Fruit fly (Drosophila melanogaster) whole organism, embryonic: ENCODE data around the gene CG31204.
A peak's percentile ranks its signal among the peaks of the same experiment; 100 is the strongest.

Experiments
- Abd-B ChIP-seq: fragments of 200-800 bp; sonication (Bioruptor generic); optimal IDR thresholded peaks from 2 replicates; lab custom pipeline; 2018; ENCODE audit warnings: missing biosample characterization, mild to moderate bottlenecking, missing genetic modification characterization, moderate library complexity
- Aef1 ChIP-seq: fragments of 200-800 bp; sonication (Bioruptor generic); IDR thresholded peaks from 3 replicates; pipeline ENCODE4 v1.3.6; 2022; ENCODE audit warnings: missing biosample characterization, missing genetic modification characterization
- Atf6 ChIP-seq: fragments of 200-800 bp; sonication (Bioruptor generic); IDR thresholded peaks from 2 replicates; pipeline ENCODE4 v1.3.6; 2022; ENCODE audit warnings: missing biosample characterization, missing genetic modification characterization
- Blimp-1 ChIP-seq: fragments of 200-800 bp; sonication (Bioruptor generic); optimal IDR thresholded peaks from 3 replicates; lab custom pipeline; 2018; ENCODE audit warnings: missing biosample characterization, missing genetic modification characterization, mild to moderate bottlenecking, moderate library complexity, missing genetic modification reagents
- CG1024 ChIP-seq: fragments of 200-800 bp; sonication (Bioruptor generic); IDR thresholded peaks from 2 replicates; pipeline ENCODE4 v1.3.6; 2022; ENCODE audit warnings: missing biosample characterization, missing genetic modification characterization
- CG10565 ChIP-seq: fragments of 200-800 bp; sonication (Bioruptor generic); optimal IDR thresholded peaks from 3 replicates; lab custom pipeline; 2016; ENCODE audit warnings: missing biosample characterization, mild to moderate bottlenecking, missing genetic modification characterization
- CG12104 ChIP-seq: fragments of 200-800 bp; sonication (Bioruptor generic); optimal IDR thresholded peaks from 3 replicates; lab custom pipeline; 2016; ENCODE audit warnings: missing biosample characterization, missing genetic modification characterization
- CG13775 ChIP-seq: fragments of 200-800 bp; sonication (Bioruptor generic); optimal IDR thresholded peaks from 3 replicates; lab custom pipeline; 2017; ENCODE audit warnings: missing biosample characterization, mild to moderate bottlenecking, missing genetic modification characterization
- CG15269 ChIP-seq: fragments of 200-800 bp; sonication (Bioruptor generic); optimal IDR thresholded peaks from 2 replicates; lab custom pipeline; 2018; ENCODE audit warnings: missing biosample characterization, mild to moderate bottlenecking, missing genetic modification characterization, moderate library complexity
- CG1602 ChIP-seq: fragments of 200-800 bp; sonication (Bioruptor generic); optimal IDR thresholded peaks from 3 replicates; lab custom pipeline; 2016; ENCODE audit warnings: missing biosample characterization, missing genetic modification characterization
- CG17186 ChIP-seq: fragments of 200-800 bp; sonication (Bioruptor generic); optimal IDR thresholded peaks from 3 replicates; lab custom pipeline; 2017; ENCODE audit warnings: missing biosample characterization, missing genetic modification reagents, missing genetic modification characterization
- CG17361 ChIP-seq: fragments of 200-800 bp; sonication (Bioruptor generic); IDR thresholded peaks from 3 replicates; pipeline ENCODE4 v1.3.6; 2022; ENCODE audit warnings: missing biosample characterization, missing genetic modification characterization
- CG17568 ChIP-seq: fragments of 200-800 bp; sonication (Bioruptor generic); optimal IDR thresholded peaks from 2 replicates; lab custom pipeline; 2018; ENCODE audit warnings: missing biosample characterization, mild to moderate bottlenecking, missing genetic modification characterization, moderate library complexity
- CG17912 ChIP-seq: fragments of 200-800 bp; sonication (Bioruptor generic); optimal IDR thresholded peaks from 2 replicates; lab custom pipeline; 2018; ENCODE audit warnings: missing biosample characterization, mild to moderate bottlenecking, missing genetic modification characterization
- CG2116 ChIP-seq: fragments of 200-800 bp; sonication (Bioruptor generic); optimal IDR thresholded peaks from 3 replicates; lab custom pipeline; 2018; ENCODE audit warnings: missing biosample characterization, mild to moderate bottlenecking, missing genetic modification characterization
- CG2199 ChIP-seq: fragments of 200-800 bp; sonication (Bioruptor generic); IDR thresholded peaks from 3 replicates; pipeline ENCODE4 v1.3.6; 2022; ENCODE audit warnings: missing biosample characterization, missing genetic modification characterization
- CG31388 ChIP-seq: fragments of 200-800 bp; sonication (Bioruptor generic); optimal IDR thresholded peaks from 2 replicates; lab custom pipeline; 2016; ENCODE audit warnings: missing biosample characterization, missing genetic modification characterization
- CG32532 ChIP-seq: fragments of 200-800 bp; sonication (Bioruptor generic); IDR thresholded peaks from 2 replicates; pipeline ENCODE4 v1.3.6; 2022; ENCODE audit warnings: missing biosample characterization, missing genetic modification characterization
- CG3281 ChIP-seq: fragments of 200-800 bp; sonication (Bioruptor generic); optimal IDR thresholded peaks from 3 replicates; lab custom pipeline; 2017; ENCODE audit warnings: missing biosample characterization, mild to moderate bottlenecking, missing genetic modification characterization
- CG33557 ChIP-seq: fragments of 200-800 bp; sonication (Bioruptor generic); optimal IDR thresholded peaks from 2 replicates; lab custom pipeline; 2019; ENCODE audit warnings: missing biosample characterization, mild to moderate bottlenecking, missing genetic modification characterization, moderate library complexity
- CG3995 ChIP-seq: fragments of 200-800 bp; sonication (Bioruptor generic); optimal IDR thresholded peaks from 3 replicates; lab custom pipeline; 2016; ENCODE audit warnings: missing biosample characterization, missing genetic modification characterization
- CG4328 ChIP-seq: fragments of 200-800 bp; sonication (Bioruptor generic); optimal IDR thresholded peaks from 3 replicates; lab custom pipeline; 2017; ENCODE audit warnings: missing biosample characterization, missing genetic modification reagents, missing genetic modification characterization
- CG4820 ChIP-seq: fragments of 200-800 bp; sonication (Bioruptor generic); optimal IDR thresholded peaks from 3 replicates; lab custom pipeline; 2016; ENCODE audit warnings: missing biosample characterization, missing genetic modification characterization
- CG9727 ChIP-seq: fragments of 200-800 bp; sonication (Bioruptor generic); optimal IDR thresholded peaks from 3 replicates; lab custom pipeline; 2017; ENCODE audit warnings: missing biosample characterization, mild to moderate bottlenecking, missing genetic modification characterization
- Dfd ChIP-seq, 2 experiments: fragments of >200 bp; optimal IDR thresholded peaks; 2 replicates each; lab custom pipeline; 2017; ENCODE audit warnings: missing biosample characterization in 2 of 2, missing genetic modification characterization in 2 of 2
- Ets97D ChIP-seq: fragments of 200-800 bp; sonication (Bioruptor generic); optimal IDR thresholded peaks from 3 replicates; lab custom pipeline; 2016; ENCODE audit warnings: missing biosample characterization, missing genetic modification characterization
- HLH3B ChIP-seq: fragments of 200-800 bp; sonication (Bioruptor generic); IDR thresholded peaks from 2 replicates; pipeline ENCODE4 v1.3.6; 2022; ENCODE audit warnings: missing biosample characterization, missing genetic modification characterization
- HLHmδ ChIP-seq: fragments of 200-800 bp; sonication (Bioruptor generic); optimal IDR thresholded peaks from 2 replicates; lab custom pipeline; 2018; ENCODE audit warnings: missing biosample characterization, mild to moderate bottlenecking, missing genetic modification characterization, moderate library complexity
- HmgZ ChIP-seq: fragments of 200-800 bp; sonication (Bioruptor generic); optimal IDR thresholded peaks from 2 replicates; lab custom pipeline; 2018; ENCODE audit warnings: missing biosample characterization, mild to moderate bottlenecking, missing genetic modification characterization
- NFAT ChIP-seq: fragments of 200-800 bp; sonication (Bioruptor generic); IDR thresholded peaks from 2 replicates; pipeline ENCODE4 v1.3.6; 2022; ENCODE audit warnings: missing biosample characterization, missing genetic modification characterization
- Sry-β ChIP-seq: fragments of 200-800 bp; sonication (Bioruptor generic); optimal IDR thresholded peaks from 2 replicates; lab custom pipeline; 2018; ENCODE audit warnings: missing biosample characterization, mild to moderate bottlenecking, missing genetic modification characterization, moderate library complexity
- Usf ChIP-seq: fragments of 200-800 bp; sonication (Bioruptor generic); optimal IDR thresholded peaks from 2 replicates; lab custom pipeline; 2017; ENCODE audit warnings: missing genotype, missing biosample characterization, missing genetic modification characterization
- abd-A ChIP-seq: fragments of 200-800 bp; sonication (Bioruptor generic); optimal IDR thresholded peaks from 3 replicates; lab custom pipeline; 2019; ENCODE audit warnings: missing biosample characterization, mild to moderate bottlenecking, missing genetic modification characterization, moderate library complexity
- ap ChIP-seq: fragments of 200-800 bp; sonication (Bioruptor generic); IDR thresholded peaks from 2 replicates; pipeline ENCODE4 v1.3.6; 2022; ENCODE audit warnings: missing biosample characterization, missing genetic modification characterization
- ara ChIP-seq: fragments of 200-800 bp; sonication (Bioruptor generic); IDR thresholded peaks from 2 replicates; pipeline ENCODE4 v1.3.6; 2022; ENCODE audit warnings: missing biosample characterization, missing genetic modification characterization
- ash1 ChIP-seq: fragments of 200-800 bp; sonication (Bioruptor generic); optimal IDR thresholded peaks from 2 replicates; lab custom pipeline; 2018; ENCODE audit warnings: missing biosample characterization, mild to moderate bottlenecking, missing genetic modification characterization
- bbx ChIP-seq: fragments of 200-800 bp; sonication (Bioruptor generic); IDR thresholded peaks from 2 replicates; pipeline ENCODE4 v1.3.6; 2022; ENCODE audit warnings: missing biosample characterization, missing genetic modification characterization; ENCODE audit not compliant: partially characterized antibody
- bsh ChIP-seq, 2 experiments: fragments of 200-800 bp; sonication (Bioruptor generic); optimal IDR thresholded peaks; 2 replicates each; lab custom pipeline; 2017 to 2018; ENCODE audit warnings: mild to moderate bottlenecking in 2 of 2, missing biosample characterization in 2 of 2, missing genetic modification characterization in 2 of 2, moderate library complexity in 1 of 2
- dimm ChIP-seq: fragments of 200-800 bp; sonication (Bioruptor generic); IDR thresholded peaks from 2 replicates; pipeline ENCODE4 v1.3.6; 2022; ENCODE audit warnings: missing biosample characterization, missing genetic modification characterization
- h ChIP-seq: fragments of >200 bp; optimal IDR thresholded peaks from 2 replicates; lab custom pipeline; 2017
- ham ChIP-seq: fragments of 200-800 bp; sonication (Bioruptor generic); IDR thresholded peaks from 2 replicates; pipeline ENCODE4 v1.3.6; 2022; ENCODE audit warnings: missing biosample characterization, missing genetic modification characterization
- repo ChIP-seq: fragments of 200-800 bp; sonication (Bioruptor generic); optimal IDR thresholded peaks from 2 replicates; lab custom pipeline; 2016; ENCODE audit warnings: missing biosample characterization, missing genetic modification characterization
- sc ChIP-seq, 3 experiments: fragments of >200 bp in 2 of 3; fragments of 200-800 bp in 1 of 3; sonication (Bioruptor generic) in 1 of 3; optimal IDR thresholded peaks; 2 replicates in 2 of 3; 3 replicates in 1 of 3; lab custom pipeline; 2017; ENCODE audit warnings: mild to moderate bottlenecking in 1 of 3, missing biosample characterization in 1 of 3, missing genetic modification characterization in 1 of 3, missing genetic modification reagents in 1 of 3
- ssp ChIP-seq: fragments of 200-800 bp; sonication (Bioruptor generic); IDR thresholded peaks from 2 replicates; pipeline ENCODE4 v1.3.6; 2022; ENCODE audit warnings: missing biosample characterization, missing genetic modification characterization
- stc ChIP-seq: fragments of 200-800 bp; sonication (Bioruptor generic); IDR thresholded peaks from 2 replicates; pipeline ENCODE4 v1.3.6; 2022; ENCODE audit warnings: missing biosample characterization, missing genetic modification characterization
- tll ChIP-seq, 2 experiments: fragments of 200-800 bp in 1 of 2; fragments of >200 bp in 1 of 2; sonication (Bioruptor generic) in 1 of 2; optimal IDR thresholded peaks; 2 replicates each; lab custom pipeline; 2017 to 2019; ENCODE audit warnings: missing biosample characterization in 2 of 2, missing genetic modification characterization in 2 of 2, mild to moderate bottlenecking in 1 of 2, moderate library complexity in 1 of 2
- unc-4 ChIP-seq: fragments of 200-800 bp; sonication (Bioruptor generic); IDR thresholded peaks from 2 replicates; pipeline ENCODE4 v1.3.6; 2022; ENCODE audit warnings: missing biosample characterization, missing genetic modification characterization; ENCODE audit not compliant: partially characterized antibody
- wdn ChIP-seq: fragments of 200-800 bp; sonication (Bioruptor generic); IDR thresholded peaks from 2 replicates; pipeline ENCODE4 v1.3.6; 2022; ENCODE audit warnings: missing biosample characterization, missing genetic modification characterization
- wek ChIP-seq: fragments of 200-800 bp; sonication (Bioruptor generic); optimal IDR thresholded peaks from 3 replicates; lab custom pipeline; 2018; ENCODE audit warnings: missing biosample characterization, mild to moderate bottlenecking, missing genetic modification characterization, moderate library complexity

The CG31204 gene

dm6 chr3R:31395222-31395831 lies 2.0 kb upstream of the CG31204 start, which contains the start of the genes Ugt35D1 and Gcn2 (continued):
- peak; percentile 57 for TF ChIP-seq wek (GFP tag; lab: Kevin White, UChicago)
- TF ChIP-seq CG4820 = peak; percentile 25
- peak; percentile 28 for TF ChIP-seq CG17912 (GFP tag; lab: Kevin White, UChicago)
- TF ChIP-seq Blimp-1 (GFP tag; lab: Kevin White, UChicago) = peak; percentile 65
- TF ChIP-seq CG12104 (GFP tag; lab: Kevin White, UChicago) = peak; percentile 53
- TF ChIP-seq ara (GFP tag; lab: Robert Waterston, UW) = peak; percentile 84
- TF ChIP-seq NFAT (GFP tag; lab: Robert Waterston, UW) = no peak
- no peak for TF ChIP-seq sc (optimal IDR thresholded peaks at IDR 0.05; lab: Kevin White, UChicago)
- peak; percentile 44 for TF ChIP-seq sc (GFP tag; optimal IDR thresholded peaks at IDR 0.05; lab: Kevin White, UChicago)
- no peak for TF ChIP-seq h (lab: Kevin White, UChicago)
- TF ChIP-seq Sry-β (GFP tag; lab: Kevin White, UChicago) = peak; percentile 41
- TF ChIP-seq HLH3B (GFP tag; lab: Robert Waterston, UW) = peak; percentile 40; the same call in 1 of the 2 replicates
- no peak for TF ChIP-seq abd-A (tag; lab: Kevin White, UChicago)
- no peak for TF ChIP-seq ash1 (GFP tag; lab: Kevin White, UChicago)
- peak; percentile 58 for TF ChIP-seq bbx (GFP tag; lab: Robert Waterston, UW)
- TF ChIP-seq Dfd (GFP tag; optimal IDR thresholded peaks at IDR 0.05; lab: Kevin White, UChicago) = no peak
- TF ChIP-seq CG9727 (GFP tag; lab: Kevin White, UChicago) = peak; percentile 77
- peak; percentile 40 for TF ChIP-seq CG4328 (GFP tag; lab: Kevin White, UChicago)
- no peak for TF ChIP-seq CG3995 (GFP tag; lab: Kevin White, UChicago)
- TF ChIP-seq CG1024 (GFP tag; lab: Robert Waterston, UW) = peak; percentile 74; the same call in 1 of the 2 replicates
- TF ChIP-seq CG15269 (tag; lab: Kevin White, UChicago) = no peak
- no peak for TF ChIP-seq ap (GFP tag; lab: Robert Waterston, UW)
- no peak for TF ChIP-seq Usf (GFP tag; lab: Kevin White, UChicago)
- TF ChIP-seq CG2116 = peak; percentile 70
- no peak for TF ChIP-seq dimm (GFP tag; lab: Robert Waterston, UW)
- peak; percentile 10 for TF ChIP-seq HmgZ (tag; lab: Kevin White, UChicago)
- peak in 1 of 2 experiments; percentile 50 for TF ChIP-seq bsh (GFP tag; optimal IDR thresholded peaks at IDR 0.05; lab: Kevin White, UChicago)
- TF ChIP-seq CG2199 (GFP tag; lab: Robert Waterston, UW) = 0 out of 3 replicates have a peak, but pooled peaks have one; percentile 59
- TF ChIP-seq ssp (GFP tag; lab: Robert Waterston, UW) = no peak
- TF ChIP-seq HLHmδ (GFP tag; lab: Kevin White, UChicago) = peak; percentile 74
- peak; percentile 29 for TF ChIP-seq CG1602 (GFP tag; lab: Kevin White, UChicago)
- no peak for TF ChIP-seq CG13775
- TF ChIP-seq repo (GFP tag; lab: Kevin White, UChicago) = no peak
- TF ChIP-seq CG17186 (GFP tag; lab: Kevin White, UChicago) = peak; percentile 28
- no peak for TF ChIP-seq CG32532 (GFP tag; lab: Robert Waterston, UW)
- TF ChIP-seq tll (GFP tag; optimal IDR thresholded peaks at IDR 0.05; lab: Kevin White, UChicago) = no peak
- no peak for TF ChIP-seq wdn (GFP tag; lab: Robert Waterston, UW)
- TF ChIP-seq Abd-B (GFP tag; lab: Kevin White, UChicago) = no peak
- peak; percentile 50 for TF ChIP-seq Ets97D (GFP tag; lab: Kevin White, UChicago)
- peak; percentile 21; the same call in 1 of the 2 replicates for TF ChIP-seq Atf6 (GFP tag; lab: Robert Waterston, UW)
- no peak for TF ChIP-seq CG3281 (GFP tag; lab: Kevin White, UChicago)
- no peak for TF ChIP-seq CG31388
- TF ChIP-seq CG10565 (GFP tag; lab: Kevin White, UChicago) = peak; percentile 11
- no peak for TF ChIP-seq Aef1 (GFP tag; lab: Robert Waterston, UW)
- TF ChIP-seq CG33557 (GFP tag; lab: Kevin White, UChicago) = peak; percentile 75
- TF ChIP-seq stc (GFP tag; lab: Robert Waterston, UW) = peak; percentile 60; the same call in 1 of the 2 replicates
- peak; percentile 68 for TF ChIP-seq unc-4 (GFP tag; lab: Robert Waterston, UW)
- no peak for TF ChIP-seq CG17361 (GFP tag; lab: Robert Waterston, UW)
- no peak for TF ChIP-seq ham (GFP tag; lab: Robert Waterston, UW)
- no peak for TF ChIP-seq CG17568 (GFP tag; lab: Kevin White, UChicago)
